Worm (Caenorhabditis elegans): ENCODE measurements around the gene T25E4.2.

T25E4.2 gene

ce11 chrII:5554788-5555187 lies 27.4 kb downstream of the T25E4.2 start:
- no peak for TF ChIP-seq flt-1 (GFP tag; IDR thresholded peaks at IDR 0.05)

ce11 chrII:5554317-5554716 lies 27.9 kb downstream of the T25E4.2 start, which contains the start of gene ins-12:
Gene ins-12 (plus strand): TSS chrII:5554617.
- no peak for TF ChIP-seq cog-1 (tag; optimal IDR thresholded peaks at IDR 0.05)
- no peak for TF ChIP-seq T22C8.4 (GFP tag; IDR thresholded peaks at IDR 0.05)
- TF ChIP-seq tab-1 (GFP tag; IDR thresholded peaks at IDR 0.05): no peak
- no peak for TF ChIP-seq ref-1 (GFP tag; conservative IDR thresholded peaks at IDR 0.05)
- no peak for TF ChIP-seq ztf-23 (GFP tag; IDR thresholded peaks at IDR 0.05)

DNA sequence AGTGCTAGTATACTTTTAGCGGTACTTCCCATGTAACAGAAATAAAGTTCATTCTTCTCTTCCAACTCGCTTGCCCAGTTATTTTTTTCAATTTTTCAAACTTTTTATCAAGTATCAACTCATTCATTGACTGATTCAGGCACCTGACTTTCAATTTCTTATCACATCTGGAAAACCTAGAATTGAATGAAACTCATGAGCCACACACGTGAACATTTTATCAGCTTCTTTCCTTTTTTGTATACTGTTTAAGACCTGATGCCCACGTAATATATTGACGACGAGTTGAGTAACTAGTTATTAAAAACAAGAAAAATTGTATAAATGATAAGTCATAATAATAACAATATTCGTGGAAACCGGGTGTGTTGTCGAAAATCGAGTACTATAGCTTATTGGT lies 28.7 kb downstream of the T25E4.2 start:
- no peak for TF ChIP-seq ztf-23 (GFP tag; IDR thresholded peaks at IDR 0.05)
- TF ChIP-seq flt-1 (GFP tag; IDR thresholded peaks at IDR 0.05): no peak
- no peak for TF ChIP-seq ztf-29 (GFP tag; IDR thresholded peaks at IDR 0.05)
- TF ChIP-seq cog-1 (tag; optimal IDR thresholded peaks at IDR 0.05): no peak
- no peak for TF ChIP-seq klf-2 (GFP tag; conservative IDR thresholded peaks at IDR 0.05)
- no peak for TF ChIP-seq med-1 (GFP tag; optimal IDR thresholded peaks at IDR 0.05; ENCODE audit: insufficient read depth)
- no peak for TF ChIP-seq tab-1 (GFP tag; IDR thresholded peaks at IDR 0.05)
- no peak for TF ChIP-seq ref-1 (GFP tag; conservative IDR thresholded peaks at IDR 0.05)
- no peak for TF ChIP-seq T22C8.4 (GFP tag; IDR thresholded peaks at IDR 0.05)

- TF ChIP-seq T22C8.4 (GFP tag; IDR thresholded peaks at IDR 0.05): no peak
- no peak for TF ChIP-seq ztf-29 (GFP tag; IDR thresholded peaks at IDR 0.05)
- TF ChIP-seq ref-1 (GFP tag; conservative IDR thresholded peaks at IDR 0.05): no peak
- TF ChIP-seq klf-2 (GFP tag; conservative IDR thresholded peaks at IDR 0.05): no peak
- no peak for TF ChIP-seq med-1 (GFP tag; optimal IDR thresholded peaks at IDR 0.05; ENCODE audit: insufficient read depth)
- TF ChIP-seq tab-1 (GFP tag; IDR thresholded peaks at IDR 0.05): no peak
- no peak for TF ChIP-seq ztf-23 (GFP tag; IDR thresholded peaks at IDR 0.05)
- TF ChIP-seq cog-1 (tag; optimal IDR thresholded peaks at IDR 0.05): no peak
- TF ChIP-seq flt-1 (GFP tag; IDR thresholded peaks at IDR 0.05): no peak
These were observed 30.7 kb downstream of the T25E4.2 start, which contains the start of gene C17C3.5 for ce11 chrII:5551517-5551916. Gene C17C3.5 (plus strand): TSS chrII:5551817.

DNA sequence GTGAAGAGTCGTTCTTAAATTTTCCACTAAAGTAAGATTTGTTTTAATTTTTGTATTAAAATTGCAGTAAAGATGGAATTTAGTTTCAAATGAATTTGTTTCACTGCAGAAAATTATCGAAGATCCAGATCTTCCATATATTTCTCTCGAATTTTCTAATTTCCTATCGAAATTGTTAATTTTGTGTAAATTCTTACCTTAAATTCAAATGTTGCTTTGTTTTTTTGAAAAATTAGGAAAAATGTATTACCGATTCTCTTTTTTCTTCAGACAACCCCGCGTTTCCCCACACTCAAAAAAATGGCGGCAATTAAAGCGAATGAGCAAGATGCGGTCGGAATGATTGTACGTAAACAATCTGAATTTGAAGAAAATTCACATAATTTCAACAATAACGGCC lies 32.5 kb downstream of the T25E4.2 start, which contains the start of gene C17C3.6:
TSS of gene C17C3.6 (plus strand) at position 301 of the 400 bp plus-strand sequence.
- TF ChIP-seq cog-1 (tag; optimal IDR thresholded peaks at IDR 0.05) (no peak), ztf-23 (GFP tag; IDR thresholded peaks at IDR 0.05) (no peak), med-1 (GFP tag; optimal IDR thresholded peaks at IDR 0.05; ENCODE audit: insufficient read depth) (no peak), ref-1 (GFP tag; conservative IDR thresholded peaks at IDR 0.05) (no peak), klf-2 (GFP tag; conservative IDR thresholded peaks at IDR 0.05) (no peak), flt-1 (GFP tag; IDR thresholded peaks at IDR 0.05) (no peak), T22C8.4 (GFP tag; IDR thresholded peaks at IDR 0.05) (no peak), tab-1 (GFP tag; IDR thresholded peaks at IDR 0.05) (no peak), ztf-29 (GFP tag; IDR thresholded peaks at IDR 0.05) (no peak)

DNA sequence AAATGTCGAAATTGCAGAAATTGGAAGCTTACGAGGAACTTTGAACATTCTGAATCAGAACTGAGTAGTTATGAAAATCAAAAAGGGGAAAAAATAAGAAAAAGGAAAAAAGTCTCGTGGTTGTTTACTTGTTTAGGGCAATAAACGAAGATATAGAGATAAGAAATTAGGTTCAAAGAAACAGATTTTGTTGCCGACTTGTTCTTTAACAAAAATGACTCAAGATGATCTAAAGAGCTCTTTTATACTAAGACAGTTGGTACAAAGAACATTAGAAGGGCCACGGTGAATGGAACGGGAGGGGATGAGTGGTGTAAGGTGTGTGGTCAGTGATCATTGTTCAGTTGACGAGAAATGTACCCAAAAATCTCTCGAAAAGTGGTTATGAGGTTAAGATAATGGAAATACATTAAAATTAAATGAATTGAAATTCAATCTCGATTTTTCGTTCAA lies 34.7 kb downstream of the T25E4.2 start, which contains the start of gene acdh-2:
TSS of gene acdh-2 (minus strand) at position 51 of the 453 bp plus-strand sequence.
- TF ChIP-seq tab-1 (GFP tag; IDR thresholded peaks at IDR 0.05): no peak
- no peak for TF ChIP-seq T22C8.4 (GFP tag; IDR thresholded peaks at IDR 0.05)
- no peak for TF ChIP-seq ztf-23 (GFP tag; IDR thresholded peaks at IDR 0.05)
- TF ChIP-seq klf-2 (GFP tag; conservative IDR thresholded peaks at IDR 0.05): no peak
- TF ChIP-seq cog-1 (tag; optimal IDR thresholded peaks at IDR 0.05): no peak
- no peak for TF ChIP-seq ref-1 (GFP tag; conservative IDR thresholded peaks at IDR 0.05)
- no peak for TF ChIP-seq flt-1 (GFP tag; IDR thresholded peaks at IDR 0.05)
- no peak for TF ChIP-seq ztf-29 (GFP tag; IDR thresholded peaks at IDR 0.05)
- TF ChIP-seq med-1 (GFP tag; optimal IDR thresholded peaks at IDR 0.05; ENCODE audit: insufficient read depth): no peak

DNA sequence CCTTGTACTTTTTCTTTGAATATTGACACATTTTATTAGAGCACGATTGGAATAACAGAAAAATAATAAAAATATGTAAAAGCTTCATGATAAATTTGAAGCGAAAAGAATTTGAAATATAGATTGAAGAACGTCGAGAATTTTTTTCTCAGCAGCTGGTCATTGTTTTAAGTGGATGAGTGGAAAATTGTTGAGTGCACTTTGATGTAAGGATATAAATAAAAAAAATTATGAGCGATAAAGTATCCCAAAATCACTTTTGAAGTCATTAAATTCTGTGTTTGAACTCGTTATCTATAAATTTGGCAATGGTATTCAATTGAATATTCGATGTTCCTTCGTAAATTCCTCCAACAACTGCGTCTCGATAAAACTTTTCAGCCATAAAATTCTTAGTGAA lies 37.4 kb downstream of the T25E4.2 start, which contains the start of gene ins-13:
TSS of gene ins-13 (minus strand) at position 101 of the 400 bp plus-strand sequence.
- no peak for TF ChIP-seq ztf-23 (GFP tag; IDR thresholded peaks at IDR 0.05)
- no peak for TF ChIP-seq flt-1 (GFP tag; IDR thresholded peaks at IDR 0.05)
- no peak for TF ChIP-seq ref-1 (GFP tag; conservative IDR thresholded peaks at IDR 0.05)

- TF ChIP-seq ztf-23 (GFP tag; IDR thresholded peaks at IDR 0.05) (no peak), T22C8.4 (GFP tag; IDR thresholded peaks at IDR 0.05) (no peak), ref-1 (GFP tag; conservative IDR thresholded peaks at IDR 0.05) (no peak), ztf-29 (GFP tag; IDR thresholded peaks at IDR 0.05) (no peak), cog-1 (tag; optimal IDR thresholded peaks at IDR 0.05) (no peak), med-1 (GFP tag; optimal IDR thresholded peaks at IDR 0.05; ENCODE audit: insufficient read depth) (no peak), klf-2 (GFP tag; conservative IDR thresholded peaks at IDR 0.05) (no peak), tab-1 (GFP tag; IDR thresholded peaks at IDR 0.05) (no peak), flt-1 (GFP tag; IDR thresholded peaks at IDR 0.05) (no peak)
These were observed 38.1 kb downstream of the T25E4.2 start for ce11 chrII:5544145-5544515.

- TF ChIP-seq klf-2 (GFP tag; conservative IDR thresholded peaks at IDR 0.05) (no peak; the same call in none of the 2 replicates), T22C8.4 (GFP tag; IDR thresholded peaks at IDR 0.05) (peak; percentile 64), ref-1 (GFP tag; conservative IDR thresholded peaks at IDR 0.05) (peak; percentile 53; the same call in 1 of the 2 replicates), med-1 (GFP tag; optimal IDR thresholded peaks at IDR 0.05; ENCODE audit: insufficient read depth) (peak; percentile 60), ztf-23 (GFP tag; IDR thresholded peaks at IDR 0.05) (peak; percentile 84), flt-1 (GFP tag; IDR thresholded peaks at IDR 0.05) (peak; percentile 93), ztf-29 (GFP tag; IDR thresholded peaks at IDR 0.05) (0 out of 2 replicates have a peak, but pooled peaks have one; percentile 40), tab-1 (GFP tag; IDR thresholded peaks at IDR 0.05) (peak; percentile 82), cog-1 (tag; optimal IDR thresholded peaks at IDR 0.05) (peak; percentile 95)
These were observed 38.6 kb downstream of the T25E4.2 start for ce11 chrII:5543476-5544144.

DNA sequence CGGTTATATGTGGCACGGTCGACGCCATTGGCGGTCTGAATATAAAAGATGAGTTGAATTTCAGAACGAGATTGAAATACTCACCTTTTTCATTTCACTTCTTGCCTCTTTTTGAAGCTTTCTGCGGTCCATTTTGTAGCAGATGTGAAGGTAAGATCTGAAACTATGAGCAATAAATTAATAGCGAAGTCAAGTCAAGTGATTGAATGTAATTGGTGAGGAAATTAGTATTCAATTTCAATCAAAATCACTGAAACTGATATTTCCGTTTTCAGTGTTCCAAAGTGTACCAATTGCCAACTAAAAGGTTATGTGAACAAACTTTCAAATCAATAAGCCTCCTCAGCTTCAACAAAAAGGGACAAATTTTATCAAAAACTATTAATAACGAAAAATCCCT lies 40.5 kb downstream of the T25E4.2 start, which contains the start of gene C17C3.24:
TSS of gene C17C3.24 (minus strand) at position 101 of the 400 bp plus-strand sequence.
- TF ChIP-seq cog-1 (tag; optimal IDR thresholded peaks at IDR 0.05): no peak
- no peak for TF ChIP-seq ztf-29 (GFP tag; IDR thresholded peaks at IDR 0.05)
- TF ChIP-seq ref-1 (GFP tag; conservative IDR thresholded peaks at IDR 0.05): no peak
